Fruit fly (Drosophila melanogaster): Measurements from ENCODE around the gene Ilp2.
A peak's percentile ranks its signal among the peaks of the same experiment; 100 is the strongest.

Gene Ilp2

DNA sequence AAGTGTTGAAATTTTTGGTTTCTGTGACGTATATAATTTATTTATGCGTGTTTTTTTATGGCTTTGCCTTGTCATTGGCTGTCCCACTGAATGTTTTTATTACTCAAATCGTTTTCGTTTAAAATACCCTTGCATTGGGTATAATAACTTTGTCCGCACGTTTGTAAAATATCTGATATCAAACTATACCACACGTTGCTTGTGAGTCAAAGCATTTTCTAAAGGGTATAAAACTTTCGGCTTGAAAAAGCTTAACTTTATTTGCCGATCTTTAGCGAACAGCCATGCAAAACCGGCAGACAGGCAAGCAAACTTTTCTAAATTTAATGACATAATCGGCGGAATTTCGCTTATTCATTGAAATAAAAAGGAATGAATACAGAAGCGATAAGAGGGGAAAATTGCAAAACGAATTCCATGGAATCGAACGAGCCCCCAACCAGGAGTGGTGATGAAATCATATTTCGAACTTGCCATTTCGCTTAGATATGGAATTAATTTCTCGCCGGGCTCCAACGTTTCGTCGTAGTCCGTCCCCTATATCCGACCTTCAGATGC, 48.0 kb downstream of the Ilp2 start (continued):
- peak; percentile 58 for TF ChIP-seq CG13424 (tag; optimal IDR thresholded peaks at IDR 0.05)
- TF ChIP-seq CG1792 (GFP tag; optimal IDR thresholded peaks at IDR 0.05), result peak; percentile 10
- TF ChIP-seq CG30431 (GFP tag; optimal IDR thresholded peaks at IDR 0.05), result no peak
- TF ChIP-seq CG7786 (GFP tag; optimal IDR thresholded peaks at IDR 0.05), result peak; percentile 18
- TF ChIP-seq CG15479 (GFP tag; optimal IDR thresholded peaks at IDR 0.05), result no peak
- peak; percentile 13 for TF ChIP-seq CG6813 (GFP tag; optimal IDR thresholded peaks at IDR 0.05)
- no peak for TF ChIP-seq CG31365 (tag; optimal IDR thresholded peaks at IDR 0.05)
- peak; percentile 22 for TF ChIP-seq Antp (GFP tag; optimal IDR thresholded peaks at IDR 0.05)
- TF ChIP-seq CG2202 (tag; optimal IDR thresholded peaks at IDR 0.05), result no peak
- no peak for TF ChIP-seq CG2889 (GFP tag; IDR thresholded peaks at IDR 0.05)
- no peak for TF ChIP-seq sim (GFP tag; IDR thresholded peaks at IDR 0.05)
- TF ChIP-seq BEAF-32 (GFP tag; optimal IDR thresholded peaks at IDR 0.05), result no peak
- peak; percentile 76 for TF ChIP-seq lilli (GFP tag; optimal IDR thresholded peaks at IDR 0.05)
- no peak for TF ChIP-seq Ssrp (tag; optimal IDR thresholded peaks at IDR 0.05)
- TF ChIP-seq Ada2b (GFP tag; IDR thresholded peaks at IDR 0.05), result peak; percentile 53
- no peak for TF ChIP-seq CG14050 (GFP tag; IDR thresholded peaks at IDR 0.05)
- TF ChIP-seq sug (tag; optimal IDR thresholded peaks at IDR 0.05), result no peak
- TF ChIP-seq Lpt (GFP tag; optimal IDR thresholded peaks at IDR 0.05), result no peak
- no peak for TF ChIP-seq MTF-1 (GFP tag; optimal IDR thresholded peaks at IDR 0.05; ENCODE audit: borderline replicate concordance)
- TF ChIP-seq Blimp-1 (GFP tag; optimal IDR thresholded peaks at IDR 0.05), result peak; percentile 34
- peak; percentile 69 for TF ChIP-seq CG2678 (tag; optimal IDR thresholded peaks at IDR 0.05)
- peak; percentile 35 for TF ChIP-seq bcd (GFP tag; optimal IDR thresholded peaks at IDR 0.05)
- no peak for TF ChIP-seq CG16813 (GFP tag; IDR thresholded peaks at IDR 0.05; ENCODE audit: partially characterized antibody)
- no peak for TF ChIP-seq CG4282 (GFP tag; optimal IDR thresholded peaks at IDR 0.05)
- TF ChIP-seq CG3847 (GFP tag; IDR thresholded peaks at IDR 0.05), result peak; percentile 34; the same call in 1 of the 2 replicates
- TF ChIP-seq wdn (GFP tag; IDR thresholded peaks at IDR 0.05), result no peak
- TF ChIP-seq CG10654 (GFP tag; optimal IDR thresholded peaks at IDR 0.05), result no peak
- peak; percentile 59; the same call in 1 of the 2 replicates for TF ChIP-seq lmd (GFP tag; IDR thresholded peaks at IDR 0.05)
- TF ChIP-seq Stat92E (GFP tag; optimal IDR thresholded peaks at IDR 0.05), result no peak
- TF ChIP-seq CG8281 (tag; optimal IDR thresholded peaks at IDR 0.05), result no peak
- TF ChIP-seq Dip3 (GFP tag; optimal IDR thresholded peaks at IDR 0.05), result peak; percentile 46
- TF ChIP-seq sens (GFP tag), result peak; percentile 83
- no peak for TF ChIP-seq CG15601 (tag; optimal IDR thresholded peaks at IDR 0.05)
- peak; percentile 15 for TF ChIP-seq kay (GFP tag; optimal IDR thresholded peaks at IDR 0.05)
- TF ChIP-seq CG16863 (GFP tag; optimal IDR thresholded peaks at IDR 0.05), result peak; percentile 24
- peak; percentile 65 for TF ChIP-seq Abd-B (GFP tag; optimal IDR thresholded peaks at IDR 0.05)
- TF ChIP-seq Optix (GFP tag; IDR thresholded peaks at IDR 0.05), result no peak
- peak; percentile 37; the same call in 1 of the 3 replicates for TF ChIP-seq H15 (GFP tag; IDR thresholded peaks at IDR 0.05)
- no peak for TF ChIP-seq CG12299 (tag; optimal IDR thresholded peaks at IDR 0.05)
- no peak for TF ChIP-seq sc (optimal IDR thresholded peaks at IDR 0.05)
- no peak for TF ChIP-seq sc (GFP tag; optimal IDR thresholded peaks at IDR 0.05)
- TF ChIP-seq eve (GFP tag; optimal IDR thresholded peaks at IDR 0.05), result no peak
- peak; percentile 33 for TF ChIP-seq D19B (GFP tag; optimal IDR thresholded peaks at IDR 0.05)
- peak; percentile 80 for TF ChIP-seq CG2120 (GFP tag; optimal IDR thresholded peaks at IDR 0.05)
- peak; percentile 45 for TF ChIP-seq Sox102F (GFP tag; optimal IDR thresholded peaks at IDR 0.05)
- no peak for TF ChIP-seq CG3163 (GFP tag; optimal IDR thresholded peaks at IDR 0.05)
- TF ChIP-seq run (tag; optimal IDR thresholded peaks at IDR 0.05), result no peak
- TF ChIP-seq al (GFP tag; IDR thresholded peaks at IDR 0.05), result peak; percentile 56; the same call in 1 of the 2 replicates
- 0 out of 2 replicates have a peak, but pooled peaks have one; percentile 16 for TF ChIP-seq Awh (GFP tag; IDR thresholded peaks at IDR 0.05)
- no peak for TF ChIP-seq CG3838 (GFP tag; optimal IDR thresholded peaks at IDR 0.05)
- no peak for TF ChIP-seq CG6791 (GFP tag; IDR thresholded peaks at IDR 0.05; ENCODE audit: partially characterized antibody)
